Fruit fly (Drosophila melanogaster) whole organism, prepupa: ENCODE results near the gene Pten.

ENCODE experiments used
- Blimp-1 ChIP-seq: fragments of 200-800 bp; sonication (Bioruptor generic); optimal IDR thresholded peaks from 3 replicates; lab custom pipeline; 2017; ENCODE audit warnings: missing biosample characterization, missing genetic modification characterization, mild to moderate bottlenecking, moderate library complexity, missing genetic modification reagents
- CG10669 ChIP-seq: fragments of 200-800 bp; sonication (Bioruptor generic); optimal IDR thresholded peaks from 3 replicates; lab custom pipeline; 2018; ENCODE audit warnings: missing biosample characterization, mild to moderate bottlenecking, missing genetic modification characterization, moderate library complexity
- CG11762 ChIP-seq: fragments of 200-800 bp; sonication (Bioruptor generic); optimal IDR thresholded peaks from 3 replicates; lab custom pipeline; 2016; ENCODE audit warnings: missing biosample characterization, missing genetic modification characterization; ENCODE audit not compliant: insufficient read depth
- CG15336 ChIP-seq: fragments of 200-800 bp; sonication (Bioruptor generic); IDR thresholded peaks from 2 replicates; pipeline ENCODE4 v1.3.6; 2022; ENCODE audit warnings: missing biosample characterization, missing genetic modification characterization
- CG1621 ChIP-seq: fragments of 200-800 bp; sonication (Bioruptor generic); optimal IDR thresholded peaks from 3 replicates; lab custom pipeline; 2018; ENCODE audit warnings: missing biosample characterization, mild to moderate bottlenecking, missing genetic modification characterization
- CG16779 ChIP-seq: fragments of 200-800 bp; sonication (Bioruptor generic); optimal IDR thresholded peaks from 3 replicates; lab custom pipeline; 2017; ENCODE audit warnings: missing biosample characterization, mild to moderate bottlenecking, missing genetic modification characterization
- CG3032 ChIP-seq: fragments of 200-800 bp; optimal IDR thresholded peaks from 2 replicates; lab custom pipeline; 2019; ENCODE audit warnings: missing biosample characterization, mild to moderate bottlenecking, missing genetic modification characterization, moderate library complexity
- CG31627 ChIP-seq: fragments of 200-800 bp; sonication (Bioruptor generic); optimal IDR thresholded peaks from 3 replicates; lab custom pipeline; 2016; ENCODE audit warnings: missing biosample characterization, missing genetic modification characterization
- CG6163 ChIP-seq: fragments of 200-800 bp; sonication (Bioruptor generic); IDR thresholded peaks from 3 replicates; pipeline ENCODE4 v1.3.6; 2022; ENCODE audit warnings: missing biosample characterization, missing genetic modification characterization
- CG6792 ChIP-seq: fragments of 200-800 bp; sonication (Bioruptor generic); optimal IDR thresholded peaks from 3 replicates; lab custom pipeline; 2016; ENCODE audit warnings: missing biosample characterization, missing genetic modification characterization
- CG6854 ChIP-seq: fragments of 200-800 bp; sonication (Bioruptor generic); optimal IDR thresholded peaks from 2 replicates; lab custom pipeline; 2017; ENCODE audit warnings: missing biosample characterization, mild to moderate bottlenecking, missing genetic modification characterization
- CG8119 ChIP-seq: fragments of 200-800 bp; sonication (Bioruptor generic); IDR thresholded peaks from 3 replicates; pipeline ENCODE4 v1.3.6; 2022; ENCODE audit warnings: missing biosample characterization, missing genetic modification characterization
- CG8319 ChIP-seq: fragments of 200-800 bp; sonication (Bioruptor generic); optimal IDR thresholded peaks from 3 replicates; lab custom pipeline; 2016; ENCODE audit warnings: missing biosample characterization, missing genetic modification characterization
- CG8632 ChIP-seq: fragments of 200-800 bp; sonication (Bioruptor generic); optimal IDR thresholded peaks from 3 replicates; lab custom pipeline; 2016; ENCODE audit warnings: missing biosample characterization, missing genetic modification characterization
- CG9139 ChIP-seq: fragments of 200-800 bp; sonication (Bioruptor generic); optimal IDR thresholded peaks from 3 replicates; lab custom pipeline; 2017; ENCODE audit warnings: missing biosample characterization, mild to moderate bottlenecking, missing genetic modification characterization
- Eip75B ChIP-seq: fragments of 200-800 bp; sonication (Bioruptor generic); optimal IDR thresholded peaks from 3 replicates; lab custom pipeline; 2016; ENCODE audit warnings: missing biosample characterization, missing genetic modification characterization
- Eip78C ChIP-seq: fragments of 200-800 bp; sonication (Bioruptor generic); peaks from one replicate; lab custom pipeline; 2016; ENCODE audit warnings: missing biosample characterization, missing genetic modification characterization
- Ets21C ChIP-seq: fragments of 200-800 bp; sonication (Bioruptor generic); optimal IDR thresholded peaks from 3 replicates; lab custom pipeline; 2016; ENCODE audit warnings: missing biosample characterization, missing genetic modification characterization
- Ets96B ChIP-seq: fragments of 200-800 bp; optimal IDR thresholded peaks from 2 replicates; lab custom pipeline; 2019; ENCODE audit warnings: missing biosample characterization, mild to moderate bottlenecking, missing genetic modification characterization, moderate library complexity
- Hr38 ChIP-seq: sonication (Bioruptor generic); optimal IDR thresholded peaks from 2 replicates; lab custom pipeline; 2016; ENCODE audit warnings: missing biosample characterization, missing genetic modification characterization
- Hr4 ChIP-seq: fragments of 200-800 bp; sonication (Bioruptor generic); optimal IDR thresholded peaks from 3 replicates; lab custom pipeline; 2016; ENCODE audit warnings: missing biosample characterization, missing genetic modification characterization
- Lpt ChIP-seq: fragments of 200-800 bp; sonication (Bioruptor generic); optimal IDR thresholded peaks from 3 replicates; lab custom pipeline; 2016; ENCODE audit warnings: missing biosample characterization, missing genetic modification characterization
- Met ChIP-seq: fragments of 200-800 bp; sonication (Bioruptor generic); optimal IDR thresholded peaks from 3 replicates; lab custom pipeline; 2016; ENCODE audit warnings: missing biosample characterization, missing genetic modification characterization
- OdsH ChIP-seq: fragments of 200-800 bp; sonication (Bioruptor generic); optimal IDR thresholded peaks from 3 replicates; lab custom pipeline; 2016; ENCODE audit warnings: missing biosample characterization, missing genetic modification characterization
- Sox14 ChIP-seq: fragments of 200-800 bp; sonication (Bioruptor generic); optimal IDR thresholded peaks from 3 replicates; lab custom pipeline; 2016; ENCODE audit warnings: missing biosample characterization, missing genetic modification characterization
- Sox15 ChIP-seq: fragments of 200-800 bp; sonication (Bioruptor generic); optimal IDR thresholded peaks from 3 replicates; lab custom pipeline; 2016; ENCODE audit warnings: missing biosample characterization, missing genetic modification characterization
- achi ChIP-seq: fragments of 200-800 bp; sonication (Bioruptor generic); optimal IDR thresholded peaks from 3 replicates; lab custom pipeline; 2016; ENCODE audit warnings: missing biosample characterization, missing genetic modification characterization
- acj6 ChIP-seq: fragments of 200-800 bp; sonication (Bioruptor generic); optimal IDR thresholded peaks from 3 replicates; lab custom pipeline; 2016; ENCODE audit warnings: missing biosample characterization, missing genetic modification characterization
- cyc ChIP-seq: fragments of 200-800 bp; sonication (Bioruptor generic); optimal IDR thresholded peaks from 3 replicates; lab custom pipeline; 2016; ENCODE audit warnings: missing biosample characterization, missing genetic modification characterization
- dsx ChIP-seq: fragments of 200-800 bp; optimal IDR thresholded peaks from 3 replicates; lab custom pipeline; 2019; ENCODE audit warnings: missing biosample characterization, mild to moderate bottlenecking, missing genetic modification characterization, moderate library complexity; ENCODE audit not compliant: poor library complexity, severe bottlenecking
- esn ChIP-seq: fragments of 200-800 bp; sonication (Bioruptor generic); optimal IDR thresholded peaks from 2 replicates; lab custom pipeline; 2016; ENCODE audit warnings: missing biosample characterization, mild to moderate bottlenecking, missing genetic modification characterization, moderate library complexity
- fd85E ChIP-seq: fragments of 200-800 bp; sonication (Bioruptor generic); optimal IDR thresholded peaks from 3 replicates; lab custom pipeline; 2016; ENCODE audit warnings: missing biosample characterization, missing genetic modification characterization
- fkh ChIP-seq: fragments of 200-800 bp; sonication (Bioruptor generic); optimal IDR thresholded peaks from 3 replicates; lab custom pipeline; 2017; ENCODE audit warnings: missing biosample characterization, mild to moderate bottlenecking, missing genetic modification characterization, moderate library complexity
- lz ChIP-seq: fragments of 200-800 bp; sonication (Bioruptor generic); optimal IDR thresholded peaks from 3 replicates; lab custom pipeline; 2016; ENCODE audit warnings: missing biosample characterization, missing genetic modification characterization
- pdm3 ChIP-seq: fragments of 200-800 bp; sonication (Bioruptor generic); optimal IDR thresholded peaks from 3 replicates; lab custom pipeline; 2016; ENCODE audit warnings: missing biosample characterization, missing genetic modification characterization
- salr ChIP-seq, 2 experiments: fragments of 200-800 bp; sonication (Bioruptor generic); optimal IDR thresholded peaks; 3 replicates each; lab custom pipeline; 2016 to 2018; ENCODE audit warnings: missing biosample characterization in 2 of 2, missing genetic modification characterization in 2 of 2, mild to moderate bottlenecking in 1 of 2
- spab ChIP-seq: fragments of 200-800 bp; sonication (Bioruptor generic); optimal IDR thresholded peaks from 2 replicates; lab custom pipeline; 2017; ENCODE audit warnings: missing biosample characterization, mild to moderate bottlenecking, missing genetic modification characterization, missing genetic modification reagents
- ss ChIP-seq, 2 experiments: fragments of 200-800 bp; sonication (Bioruptor generic); optimal IDR thresholded peaks; 2 replicates in 1 of 2; 3 replicates in 1 of 2; lab custom pipeline; 2017 to 2018; ENCODE audit warnings: mild to moderate bottlenecking in 2 of 2, missing biosample characterization in 2 of 2, missing genetic modification characterization in 2 of 2, moderate library complexity in 1 of 2
- topi ChIP-seq: fragments of 200-800 bp; sonication (Bioruptor generic); optimal IDR thresholded peaks from 3 replicates; lab custom pipeline; 2016; ENCODE audit warnings: missing biosample characterization, missing genetic modification characterization

Pten gene

DNA sequence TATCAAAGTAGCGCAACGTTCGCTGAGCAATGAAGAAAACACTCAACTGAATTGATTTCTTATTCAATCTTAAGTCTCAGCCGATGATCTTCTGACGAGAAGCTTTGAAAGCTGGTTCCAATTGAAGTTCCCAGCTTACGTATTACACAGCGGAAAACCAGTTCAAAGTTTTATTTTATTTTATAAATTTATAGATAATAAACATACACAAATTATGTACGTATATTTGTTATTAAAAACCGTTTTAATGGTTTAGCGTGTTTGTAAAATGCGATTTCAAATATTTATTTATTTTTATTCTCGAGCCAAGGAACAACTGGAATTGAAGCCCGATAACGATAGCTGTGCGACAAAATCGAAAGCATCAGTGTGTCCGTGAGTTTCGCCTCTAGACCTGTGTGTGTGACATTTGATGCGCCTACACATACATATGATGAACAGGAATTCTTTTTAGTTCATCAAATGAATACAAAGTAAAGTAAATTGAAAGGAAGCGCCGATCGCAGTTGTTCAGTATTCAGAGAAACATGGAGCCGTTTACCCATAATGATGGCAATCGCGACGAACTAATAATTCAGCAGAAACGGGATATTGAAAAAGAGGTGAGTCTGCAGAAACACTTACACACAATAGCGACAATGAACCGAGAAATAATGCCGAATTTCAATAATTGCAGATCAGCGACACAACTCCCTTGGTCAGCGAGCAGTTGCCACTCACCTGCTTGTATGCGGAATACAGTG, 45.8 kb upstream of the Pten start, which contains the start of the genes CG5390 and CG4968 (continued):
- peak; percentile 87 for TF ChIP-seq CG15336 (GFP tag; lab: Robert Waterston, UW)
- TF ChIP-seq Lpt (GFP tag; lab: Kevin White, UChicago): peak; percentile 59
- peak; percentile 58 for TF ChIP-seq Eip75B (GFP tag; lab: Kevin White, UChicago)
- TF ChIP-seq CG6854 (GFP tag; lab: Kevin White, UChicago): peak; percentile 46
- peak in 1 of 2 experiments; percentile 77 for TF ChIP-seq ss (GFP tag; optimal IDR thresholded peaks at IDR 0.05; lab: Kevin White, UChicago)
- TF ChIP-seq CG9139: peak; percentile 26
- no peak for TF ChIP-seq spab (GFP tag; lab: Kevin White, UChicago)
- TF ChIP-seq Ets96B: peak; percentile 77
- TF ChIP-seq CG10669 (GFP tag; lab: Kevin White, UChicago): no peak

DNA sequence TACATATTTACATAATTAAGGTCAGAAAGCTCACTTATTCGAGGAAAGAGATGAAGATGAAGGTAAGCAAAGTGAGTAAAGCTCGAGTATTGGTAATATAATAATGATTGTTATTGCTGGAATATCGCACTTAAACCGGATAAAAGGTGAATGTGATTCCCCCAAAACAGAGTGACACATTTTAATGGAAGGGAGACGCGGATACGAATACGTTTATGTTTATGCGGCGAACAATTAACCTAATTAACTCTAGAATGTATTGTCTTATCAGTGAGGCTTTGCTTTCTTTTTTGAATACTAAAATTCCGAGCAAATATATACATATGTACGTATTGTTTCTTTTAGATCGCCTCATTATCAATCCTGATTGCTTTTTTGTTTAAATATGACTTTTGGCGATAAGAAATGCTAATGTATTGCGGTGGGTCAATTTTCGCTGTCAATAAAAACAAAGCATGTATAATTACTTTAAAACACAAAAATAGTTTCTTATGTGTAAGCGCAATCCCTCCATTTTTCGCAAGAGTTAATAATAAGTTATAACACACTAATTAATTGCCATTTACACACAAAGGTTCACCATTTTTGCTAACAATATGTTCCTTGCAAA, 44.8 kb upstream of the Pten start:
- peak; percentile 39 for TF ChIP-seq Eip78C (GFP tag; lab: Kevin White, UChicago)
- TF ChIP-seq CG16779 (tag; lab: Kevin White, UChicago): no peak

DNA sequence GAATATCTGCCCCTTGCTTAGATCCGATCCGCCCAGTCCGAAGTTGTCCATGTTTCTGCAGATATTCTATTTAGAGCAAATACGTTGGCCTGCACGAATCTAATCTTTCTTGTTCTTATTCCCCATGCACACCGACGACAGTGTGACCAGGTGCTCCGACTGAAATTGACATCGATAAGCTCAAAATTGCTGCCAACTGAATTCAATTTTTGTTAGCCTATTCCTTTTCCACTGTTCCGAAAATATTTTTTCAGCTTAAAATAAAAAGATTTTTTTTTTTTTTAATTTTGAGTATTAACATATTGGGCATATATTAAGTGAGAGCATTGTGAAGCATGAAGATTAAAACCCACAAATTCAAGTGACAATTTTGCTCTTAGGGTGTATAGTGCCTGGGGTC, 42.9 kb upstream of the Pten start, which contains the start of gene nmd:
nmd (minus strand) TSS at position 162 of the 400 bp plus-strand sequence.
- no peak for TF ChIP-seq Ets96B
- peak; percentile 30 for TF ChIP-seq esn (GFP tag; lab: Kevin White, UChicago)
- TF ChIP-seq Eip78C (GFP tag; lab: Kevin White, UChicago): peak; percentile 45
- TF ChIP-seq CG31627 (GFP tag; lab: Kevin White, UChicago): peak; percentile 2
- TF ChIP-seq Sox14: peak; percentile 34
- no peak for TF ChIP-seq CG16779 (tag; lab: Kevin White, UChicago)
- no peak for TF ChIP-seq salr (GFP tag; optimal IDR thresholded peaks at IDR 0.05; lab: Kevin White, UChicago)
- TF ChIP-seq, all 60 proteins: peak for 4

DNA sequence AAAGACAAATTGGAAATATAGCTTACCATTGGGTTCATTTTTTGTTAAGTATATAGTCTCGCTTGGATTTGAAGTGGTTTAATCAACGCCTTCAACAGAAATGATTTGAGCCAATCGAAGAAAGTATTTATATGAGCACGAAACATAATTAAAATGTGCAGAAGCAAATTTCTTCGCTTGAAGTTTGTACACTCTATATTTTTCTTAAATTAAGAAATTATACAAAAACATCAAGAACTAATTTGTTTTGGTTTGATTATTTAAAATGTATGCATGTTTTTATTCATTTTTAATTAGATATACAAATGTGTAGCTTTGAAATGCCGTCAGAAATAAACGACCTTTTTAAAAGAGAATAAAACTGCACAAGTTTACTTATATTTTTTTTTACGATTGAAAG, 41.1 kb upstream of the Pten start, which contains the start of gene CG13138:
CG13138 (minus strand) TSS at position 101 of the 400 bp plus-strand sequence.
- TF ChIP-seq fd85E (no peak), Eip78C (GFP tag; lab: Kevin White, UChicago) (peak; percentile 42)

DNA sequence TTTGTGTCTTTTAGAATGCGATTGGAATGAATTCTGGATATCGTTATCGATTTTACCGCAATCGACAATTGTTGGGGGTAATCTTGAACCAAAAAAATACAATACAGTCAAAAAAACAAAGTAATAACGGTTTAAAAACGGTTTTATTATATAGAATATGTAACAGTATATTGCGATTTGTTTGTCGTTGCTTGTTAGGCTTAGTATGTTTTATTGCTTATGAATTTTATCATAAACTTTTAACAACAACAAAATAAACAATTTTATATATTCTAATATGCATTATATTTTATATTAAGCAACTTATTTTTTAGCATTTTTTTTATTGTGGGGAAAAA, 38.9 kb upstream of the Pten start, which contains the start of gene CYLD:
CYLD (minus strand) TSS at position 38 of the 338 bp plus-strand sequence.
- peak; percentile 39 for TF ChIP-seq CG31627 (GFP tag; lab: Kevin White, UChicago)
- no peak for TF ChIP-seq CG8319 (GFP tag; lab: Kevin White, UChicago)
- TF ChIP-seq Hr38: no peak
- TF ChIP-seq CG8632: peak; percentile 62
- peak; percentile 57 for TF ChIP-seq cyc
- TF ChIP-seq CG3032: peak; percentile 70
- no peak for TF ChIP-seq CG1621 (tag; lab: Kevin White, UChicago)
- no peak for TF ChIP-seq Blimp-1 (GFP tag; lab: Kevin White, UChicago)
- TF ChIP-seq Met: peak; percentile 62
- peak; percentile 75 for TF ChIP-seq achi (GFP tag; lab: Kevin White, UChicago)
- no peak for TF ChIP-seq dsx (GFP tag; lab: Kevin White, UChicago)
- peak; percentile 71; the same call in 2 of the 3 replicates for TF ChIP-seq CG8119 (GFP tag; lab: Robert Waterston, UW)
- TF ChIP-seq CG10669 (GFP tag; lab: Kevin White, UChicago): peak; percentile 25
- TF ChIP-seq Sox14: peak; percentile 41
- peak; percentile 86 for TF ChIP-seq Eip78C (GFP tag; lab: Kevin White, UChicago)
- TF ChIP-seq OdsH: peak; percentile 74
- peak; percentile 47 for TF ChIP-seq lz (GFP tag; lab: Kevin White, UChicago)
- TF ChIP-seq acj6 (GFP tag; lab: Kevin White, UChicago): peak; percentile 60
- TF ChIP-seq Ets21C (GFP tag; lab: Kevin White, UChicago): peak; percentile 18
- TF ChIP-seq CG11762 (GFP tag; lab: Kevin White, UChicago): peak; percentile 36
- TF ChIP-seq Eip75B (GFP tag; lab: Kevin White, UChicago): peak; percentile 50
- TF ChIP-seq fd85E: no peak
- TF ChIP-seq CG9139: no peak
- TF ChIP-seq CG6163: no peak
- TF ChIP-seq CG6792 (GFP tag; lab: Kevin White, UChicago): peak; percentile 51
- no peak for TF ChIP-seq fkh (GFP tag; lab: Kevin White, UChicago)
- peak; percentile 13 for TF ChIP-seq Sox15 (GFP tag; lab: Kevin White, UChicago)
- peak; percentile 35 for TF ChIP-seq Lpt (GFP tag; lab: Kevin White, UChicago)
- TF ChIP-seq topi (GFP tag; lab: Kevin White, UChicago): peak; percentile 50
- TF ChIP-seq salr (GFP tag; optimal IDR thresholded peaks at IDR 0.05; lab: Kevin White, UChicago): peak in 1 of 2 experiments; percentile 22
- TF ChIP-seq CG16779 (tag; lab: Kevin White, UChicago): no peak
- TF ChIP-seq Ets96B: peak; percentile 67
- TF ChIP-seq pdm3 (GFP tag; lab: Kevin White, UChicago): no peak
- TF ChIP-seq Hr4 (GFP tag; lab: Kevin White, UChicago): peak; percentile 61
